Fruit fly (Drosophila melanogaster) Kc167 (cell line): ENCODE results near the gene Hsp22.

Experiments used
- Myc ChIP-seq: fragments of >200 bp; optimal IDR thresholded peaks from 2 replicates; lab custom pipeline; 2017; ENCODE audit warnings: missing external identifiers
- Sin3A ChIP-seq: fragments of >200 bp; optimal IDR thresholded peaks from 2 replicates; lab custom pipeline; 2018; ENCODE audit warnings: missing external identifiers
- h ChIP-seq: fragments of >200 bp; optimal IDR thresholded peaks from 3 replicates; lab custom pipeline; 2018; ENCODE audit warnings: missing external identifiers
- insv ChIP-seq: fragments of >200 bp; optimal IDR thresholded peaks from 3 replicates; lab custom pipeline; 2018; ENCODE audit warnings: missing external identifiers
- psq ChIP-seq: fragments of >200 bp; optimal IDR thresholded peaks from 2 replicates; lab custom pipeline; 2017; ENCODE audit warnings: missing external identifiers
- ttk ChIP-seq: sonication (Bioruptor generic); optimal IDR thresholded peaks from 2 replicates; lab custom pipeline; 2017; ENCODE audit warnings: missing external identifiers

Gene Hsp22

dm6 chr3L:9404497-9404896 lies 31.8 kb downstream of the Hsp22 start, which contains the start of gene Cpr67B:
Cpr67B (plus strand) TSS chr3L:9404797.
- TF ChIP-seq psq (lab: Kevin White, UChicago) = no peak
- TF ChIP-seq insv (lab: Kevin White, UChicago) = no peak
- no peak for TF ChIP-seq h
- no peak for TF ChIP-seq Myc (lab: Kevin White, UChicago)
- TF ChIP-seq ttk (lab: Kevin White, UChicago) = no peak
- TF ChIP-seq Sin3A (lab: Kevin White, UChicago) = no peak

- TF ChIP-seq insv (lab: Kevin White, UChicago) = no peak
- TF ChIP-seq h = no peak
Observed at dm6 chr3L:9410030-9410589, 37.4 kb downstream of the Hsp22 start.

- TF ChIP-seq psq (lab: Kevin White, UChicago) (no peak), insv (lab: Kevin White, UChicago) (no peak), h (no peak)
Observed at dm6 chr3L:9410754-9411423, 38.2 kb downstream of the Hsp22 start, which contains the start of the genes CG4022 and Cpsf5. CG4022 (minus strand) TSS chr3L:9410832. Cpsf5 (plus strand) TSS chr3L:9411038.

dm6 chr3L:9417288-9417687 lies 44.6 kb downstream of the Hsp22 start, which contains the start of gene CG3982:
CG3982 (minus strand) TSS chr3L:9417388.
- TF ChIP-seq Myc (lab: Kevin White, UChicago) (no peak), psq (lab: Kevin White, UChicago) (no peak), Sin3A (lab: Kevin White, UChicago) (no peak), insv (lab: Kevin White, UChicago) (no peak), h (no peak), ttk (lab: Kevin White, UChicago) (no peak)

dm6 chr3L:9419328-9419727 lies 46.6 kb downstream of the Hsp22 start:
- no peak for TF ChIP-seq ttk (lab: Kevin White, UChicago)
- no peak for TF ChIP-seq psq (lab: Kevin White, UChicago)
- no peak for TF ChIP-seq h
- no peak for TF ChIP-seq Myc (lab: Kevin White, UChicago)
- no peak for TF ChIP-seq insv (lab: Kevin White, UChicago)
- TF ChIP-seq Sin3A (lab: Kevin White, UChicago) = no peak

dm6 chr3L:9420054-9420818 lies 47.5 kb downstream of the Hsp22 start:
- TF ChIP-seq psq (lab: Kevin White, UChicago) (no peak), h (no peak), ttk (lab: Kevin White, UChicago) (no peak), Myc (lab: Kevin White, UChicago) (no peak), insv (lab: Kevin White, UChicago) (no peak), Sin3A (lab: Kevin White, UChicago) (no peak)

- TF ChIP-seq Sin3A (lab: Kevin White, UChicago) (no peak), psq (lab: Kevin White, UChicago) (no peak), insv (lab: Kevin White, UChicago) (no peak), ttk (lab: Kevin White, UChicago) (no peak), Myc (lab: Kevin White, UChicago) (no peak), h (no peak)
Observed at dm6 chr3L:9420819-9421130, 48.0 kb downstream of the Hsp22 start.

- TF ChIP-seq Sin3A (lab: Kevin White, UChicago) (no peak), psq (lab: Kevin White, UChicago) (no peak), ttk (lab: Kevin White, UChicago) (no peak)
Observed at dm6 chr3L:9421621-9422020, 48.9 kb downstream of the Hsp22 start.

dm6 chr3L:9422135-9422534 lies 49.4 kb downstream of the Hsp22 start:
- TF ChIP-seq insv (lab: Kevin White, UChicago) (no peak), ttk (lab: Kevin White, UChicago) (no peak), psq (lab: Kevin White, UChicago) (no peak), Sin3A (lab: Kevin White, UChicago) (no peak), Myc (lab: Kevin White, UChicago) (no peak), h (no peak)

- TF ChIP-seq psq (lab: Kevin White, UChicago) (no peak), h (no peak), Myc (lab: Kevin White, UChicago) (no peak), ttk (lab: Kevin White, UChicago) (no peak), Sin3A (lab: Kevin White, UChicago) (no peak), insv (lab: Kevin White, UChicago) (no peak)
Observed at dm6 chr3L:9422636-9423419, 50.1 kb downstream of the Hsp22 start, which contains the start of gene aay. aay (plus strand) TSS chr3L:9423253.

- no peak for TF ChIP-seq Sin3A (lab: Kevin White, UChicago)
- TF ChIP-seq psq (lab: Kevin White, UChicago) = no peak
- no peak for TF ChIP-seq Myc (lab: Kevin White, UChicago)
- no peak for TF ChIP-seq insv (lab: Kevin White, UChicago)
- no peak for TF ChIP-seq ttk (lab: Kevin White, UChicago)
Observed at dm6 chr3L:9423757-9424527, 51.2 kb downstream of the Hsp22 start.
